Fruit fly (Drosophila melanogaster) whole organism, embryonic: ENCODE results near the gene Takl2.

Source experiments
- Asciz ChIP-seq: fragments of 200-800 bp; sonication (Bioruptor generic); optimal IDR thresholded peaks from 2 replicates; lab custom pipeline; 2017; ENCODE audit warnings: missing biosample characterization, mild to moderate bottlenecking, missing genetic modification characterization, missing genetic modification reagents
- B-H1 ChIP-seq: fragments of 200-800 bp; sonication (Bioruptor generic); IDR thresholded peaks from 3 replicates; pipeline ENCODE4 v1.3.6; 2022; ENCODE audit warnings: missing biosample characterization, missing genetic modification characterization
- CG10267 ChIP-seq: fragments of 200-800 bp; sonication (Bioruptor generic); optimal IDR thresholded peaks from 2 replicates; lab custom pipeline; 2018; ENCODE audit warnings: missing biosample characterization, mild to moderate bottlenecking, missing genetic modification characterization, moderate library complexity
- CG10366 ChIP-seq: fragments of 200-800 bp; sonication (Bioruptor generic); IDR thresholded peaks from 2 replicates; pipeline ENCODE4 v1.3.6; 2022; ENCODE audit warnings: missing biosample characterization, missing genetic modification characterization
- CG10959 ChIP-seq: fragments of 200-800 bp; sonication (Bioruptor generic); IDR thresholded peaks from 2 replicates; pipeline ENCODE4 v1.3.6; 2022; ENCODE audit warnings: missing biosample characterization, missing genetic modification characterization
- CG12236 ChIP-seq: fragments of 200-800 bp; sonication (Bioruptor generic); optimal IDR thresholded peaks from 2 replicates; lab custom pipeline; 2016; ENCODE audit warnings: missing biosample characterization, missing genetic modification characterization
- CG13424 ChIP-seq: fragments of 200-800 bp; sonication (Bioruptor generic); optimal IDR thresholded peaks from 2 replicates; lab custom pipeline; 2019; ENCODE audit warnings: missing biosample characterization, mild to moderate bottlenecking, missing genetic modification characterization, moderate library complexity
- CG17912 ChIP-seq: fragments of 200-800 bp; sonication (Bioruptor generic); optimal IDR thresholded peaks from 2 replicates; lab custom pipeline; 2018; ENCODE audit warnings: missing biosample characterization, mild to moderate bottlenecking, missing genetic modification characterization
- CG2678 ChIP-seq: fragments of 200-800 bp; sonication (Bioruptor generic); optimal IDR thresholded peaks from 3 replicates; lab custom pipeline; 2019; ENCODE audit warnings: missing biosample characterization, mild to moderate bottlenecking, missing genetic modification characterization, moderate library complexity
- CG31365 ChIP-seq: fragments of 200-800 bp; sonication (Bioruptor generic); optimal IDR thresholded peaks from 2 replicates; lab custom pipeline; 2018; ENCODE audit warnings: missing biosample characterization, mild to moderate bottlenecking, missing genetic modification characterization
- CG32772 ChIP-seq: fragments of 200-800 bp; sonication (Bioruptor generic); IDR thresholded peaks from 2 replicates; pipeline ENCODE4 v1.3.6; 2022; ENCODE audit warnings: missing biosample characterization, missing genetic modification characterization
- CG34422 ChIP-seq: fragments of 200-800 bp; sonication (Bioruptor generic); IDR thresholded peaks from 3 replicates; pipeline ENCODE4 v1.3.6; 2022; ENCODE audit warnings: missing biosample characterization, missing genetic modification characterization
- CG4424 ChIP-seq: fragments of 200-800 bp; sonication (Bioruptor generic); optimal IDR thresholded peaks from 3 replicates; lab custom pipeline; 2016; ENCODE audit warnings: missing biosample characterization, missing genetic modification characterization
- CG4854 ChIP-seq: fragments of 200-800 bp; sonication (Bioruptor generic); optimal IDR thresholded peaks from 2 replicates; lab custom pipeline; 2016; ENCODE audit warnings: missing biosample characterization, missing genetic modification characterization, inconsistent platforms
- CG6683 ChIP-seq: fragments of 200-800 bp; sonication (Bioruptor generic); optimal IDR thresholded peaks from 2 replicates; lab custom pipeline; 2017; ENCODE audit warnings: missing biosample characterization, mild to moderate bottlenecking, missing genetic modification characterization, missing genetic modification reagents
- CG6689 ChIP-seq: fragments of 200-800 bp; sonication (Bioruptor generic); IDR thresholded peaks from 2 replicates; pipeline ENCODE4 v1.3.6; 2022; ENCODE audit warnings: missing biosample characterization, missing genetic modification characterization
- CG6854 ChIP-seq: fragments of 200-800 bp; sonication (Bioruptor generic); optimal IDR thresholded peaks from 3 replicates; lab custom pipeline; 2017; ENCODE audit warnings: missing biosample characterization, mild to moderate bottlenecking, missing genetic modification characterization
- CG7556 ChIP-seq: fragments of 200-800 bp; sonication (Bioruptor generic); optimal IDR thresholded peaks from 2 replicates; lab custom pipeline; 2017; ENCODE audit warnings: missing biosample characterization, mild to moderate bottlenecking, missing genetic modification characterization
- CG7786 ChIP-seq: fragments of 200-800 bp; sonication (Bioruptor generic); optimal IDR thresholded peaks from 2 replicates; lab custom pipeline; 2016; ENCODE audit warnings: missing biosample characterization, missing genetic modification characterization
- CTCF ChIP-seq: fragments of 200-800 bp; sonication (Bioruptor generic); optimal IDR thresholded peaks from 2 replicates; lab custom pipeline; 2017; ENCODE audit warnings: missing biosample characterization, mild to moderate bottlenecking, missing genetic modification characterization, moderate library complexity
- Dek ChIP-seq: fragments of 200-800 bp; sonication (Bioruptor generic); optimal IDR thresholded peaks from 3 replicates; lab custom pipeline; 2019; ENCODE audit warnings: missing biosample characterization, mild to moderate bottlenecking, missing genetic modification characterization, moderate library complexity
- E2f1 ChIP-seq: fragments of 200-800 bp; sonication (Bioruptor generic); IDR thresholded peaks from 2 replicates; pipeline ENCODE4 v1.3.6; 2022; ENCODE audit warnings: missing biosample characterization, missing genetic modification characterization
- Gsc ChIP-seq: fragments of 200-800 bp; sonication (Bioruptor generic); IDR thresholded peaks from 2 replicates; pipeline ENCODE4 v1.3.6; 2022; ENCODE audit warnings: missing biosample characterization, missing genetic modification characterization
- MBD-R2 ChIP-seq: fragments of 200-800 bp; sonication (Bioruptor generic); IDR thresholded peaks from 2 replicates; pipeline ENCODE4 v1.3.6; 2022; ENCODE audit warnings: missing biosample characterization, missing genetic modification characterization
- PHDP ChIP-seq: fragments of 200-800 bp; sonication (Bioruptor generic); optimal IDR thresholded peaks from 3 replicates; lab custom pipeline; 2018; ENCODE audit warnings: missing biosample characterization, mild to moderate bottlenecking, missing genetic modification characterization, moderate library complexity
- Ptx1 ChIP-seq: fragments of 200-800 bp; sonication (Bioruptor generic); IDR thresholded peaks from 2 replicates; pipeline ENCODE4 v1.3.6; 2022; ENCODE audit warnings: missing biosample characterization, missing genetic modification characterization
- Usf ChIP-seq: fragments of 200-800 bp; sonication (Bioruptor generic); optimal IDR thresholded peaks from 2 replicates; lab custom pipeline; 2017; ENCODE audit warnings: missing genotype, missing biosample characterization, missing genetic modification characterization
- ab ChIP-seq: fragments of 200-800 bp; sonication (Bioruptor generic); optimal IDR thresholded peaks from 2 replicates; lab custom pipeline; 2016; ENCODE audit warnings: missing biosample characterization, missing genetic modification characterization
- chif ChIP-seq, 2 experiments: fragments of 200-800 bp; sonication (Bioruptor generic); optimal IDR thresholded peaks; 3 replicates each; lab custom pipeline; 2016; ENCODE audit warnings: missing biosample characterization in 2 of 2, missing genetic modification characterization in 2 of 2
- crol ChIP-seq: fragments of 200-800 bp; sonication (Bioruptor generic); IDR thresholded peaks from 2 replicates; pipeline ENCODE4 v1.3.6; 2022; ENCODE audit warnings: missing biosample characterization, missing genetic modification characterization
- cwo ChIP-seq: fragments of 200-800 bp; sonication (Bioruptor generic); optimal IDR thresholded peaks from 3 replicates; lab custom pipeline; 2017; ENCODE audit warnings: missing biosample characterization, missing genetic modification characterization, mild to moderate bottlenecking, moderate library complexity, missing genetic modification reagents
- dan ChIP-seq: fragments of 200-800 bp; sonication (Bioruptor generic); IDR thresholded peaks from 2 replicates; pipeline ENCODE4 v1.3.6; 2022; ENCODE audit warnings: missing biosample characterization, missing genetic modification characterization
- fu2 ChIP-seq: fragments of 200-800 bp; sonication (Bioruptor generic); optimal IDR thresholded peaks from 2 replicates; lab custom pipeline; 2016; ENCODE audit warnings: missing biosample characterization, missing genetic modification characterization
- grn ChIP-seq: fragments of 200-800 bp; sonication (Bioruptor generic); optimal IDR thresholded peaks from 3 replicates; lab custom pipeline; 2017; ENCODE audit warnings: missing biosample characterization, missing genetic modification characterization
- gsb-n ChIP-seq: fragments of 200-800 bp; sonication (Bioruptor generic); optimal IDR thresholded peaks from 3 replicates; lab custom pipeline; 2018; ENCODE audit warnings: missing biosample characterization, mild to moderate bottlenecking, missing genetic modification characterization
- h ChIP-seq: fragments of >200 bp; optimal IDR thresholded peaks from 2 replicates; lab custom pipeline; 2017
- her ChIP-seq: fragments of 200-800 bp; sonication (Bioruptor generic); optimal IDR thresholded peaks from 2 replicates; lab custom pipeline; 2016; ENCODE audit warnings: missing biosample characterization, missing genetic modification characterization
- ind ChIP-seq: fragments of 200-800 bp; sonication (Bioruptor generic); optimal IDR thresholded peaks from 3 replicates; lab custom pipeline; 2016; ENCODE audit warnings: missing biosample characterization, missing genetic modification characterization
- kay ChIP-seq: fragments of 200-800 bp; sonication (Bioruptor generic); optimal IDR thresholded peaks from 2 replicates; lab custom pipeline; 2016; ENCODE audit warnings: missing biosample characterization, missing genetic modification characterization
- kni ChIP-seq: fragments of 200-800 bp; sonication (Bioruptor generic); optimal IDR thresholded peaks from 3 replicates; lab custom pipeline; 2017; ENCODE audit warnings: mild to moderate bottlenecking, missing biosample characterization, missing genetic modification reagents, missing genetic modification characterization
- mam ChIP-seq: fragments of 200-800 bp; sonication (Bioruptor generic); optimal IDR thresholded peaks from 3 replicates; lab custom pipeline; 2016; ENCODE audit warnings: missing biosample characterization, missing genetic modification characterization
- odd ChIP-seq: fragments of 200-800 bp; sonication (Bioruptor generic); optimal IDR thresholded peaks from 2 replicates; lab custom pipeline; 2017; ENCODE audit warnings: missing biosample characterization, mild to moderate bottlenecking, missing genetic modification characterization
- pan ChIP-seq, 4 experiments: fragments of >200 bp in 3 of 4; fragments of 200-800 bp in 1 of 4; sonication (Bioruptor generic) in 1 of 4; optimal IDR thresholded peaks in 3 of 4; IDR thresholded peaks in 1 of 4; 2 replicates each; pipeline versions ENCODE4 v1.3.6 to Lab custom; 2017 to 2022; ENCODE audit warnings: missing biosample characterization in 2 of 4, missing genetic modification characterization in 2 of 4, mixed read lengths in 1 of 4
- peb ChIP-seq: fragments of 200-800 bp; sonication (Bioruptor generic); IDR thresholded peaks from 2 replicates; pipeline ENCODE4 v1.3.6; 2022; ENCODE audit warnings: missing biosample characterization, missing genetic modification characterization
- rib ChIP-seq: fragments of 200-800 bp; sonication (Bioruptor generic); IDR thresholded peaks from 2 replicates; pipeline ENCODE4 v1.3.6; 2022; ENCODE audit warnings: missing biosample characterization, missing genetic modification characterization
- sens-2 ChIP-seq: fragments of 200-800 bp; sonication (Bioruptor generic); IDR thresholded peaks from 2 replicates; pipeline ENCODE4 v1.3.6; 2022; ENCODE audit warnings: missing biosample characterization, missing genetic modification characterization
- seq ChIP-seq: fragments of 200-800 bp; sonication (Bioruptor generic); IDR thresholded peaks from 2 replicates; pipeline ENCODE4 v1.3.6; 2022; ENCODE audit warnings: missing biosample characterization, missing genetic modification characterization
- trem ChIP-seq: fragments of 200-800 bp; optimal IDR thresholded peaks from 3 replicates; lab custom pipeline; 2019; ENCODE audit warnings: missing biosample characterization, mild to moderate bottlenecking, missing genetic modification characterization, moderate library complexity
- usp ChIP-seq: fragments of >200 bp; optimal IDR thresholded peaks from 2 replicates; lab custom pipeline; 2017; ENCODE audit warnings: missing biosample characterization, missing genetic modification characterization
- wek ChIP-seq: fragments of 200-800 bp; sonication (Bioruptor generic); optimal IDR thresholded peaks from 3 replicates; lab custom pipeline; 2018; ENCODE audit warnings: missing biosample characterization, mild to moderate bottlenecking, missing genetic modification characterization, moderate library complexity

The Takl2 gene

DNA sequence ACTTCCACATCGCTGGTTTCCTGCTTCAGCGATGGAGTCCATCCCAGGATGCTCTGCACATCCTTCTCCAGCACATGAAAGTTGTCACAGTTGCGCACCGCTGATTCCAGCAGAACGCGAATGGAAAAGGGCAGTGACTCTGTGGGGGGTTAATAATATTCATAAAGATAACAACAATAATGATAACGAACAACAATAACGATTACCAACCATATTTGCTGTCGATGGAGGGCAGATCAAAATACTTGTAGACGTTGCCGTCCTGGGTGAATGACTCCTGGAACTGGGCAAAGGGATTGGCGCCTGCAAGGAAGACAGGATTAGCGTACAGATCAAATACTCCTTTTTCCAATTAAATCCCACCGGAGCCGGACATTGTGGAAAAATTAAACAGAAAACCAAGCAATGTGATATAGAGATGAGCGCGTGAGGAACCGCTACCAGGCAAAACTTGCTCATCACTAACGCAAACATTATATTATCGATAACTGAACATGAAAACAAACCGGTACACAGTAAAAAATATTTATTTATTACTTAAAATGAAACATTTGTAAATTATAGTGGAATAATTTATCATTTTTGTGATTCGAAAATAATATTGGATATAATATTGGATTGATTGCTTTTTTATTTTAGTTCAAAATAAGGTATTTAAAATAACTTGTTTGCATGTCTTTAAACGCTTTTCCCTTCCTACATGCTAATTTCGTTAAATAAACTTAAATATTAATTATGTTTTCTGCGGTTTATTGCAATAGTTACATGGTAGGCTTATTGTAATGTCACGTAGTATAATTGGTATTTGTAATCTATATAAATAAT, 9.3 kb downstream of the Takl2 start, which contains the start of gene Irp-1A (continued):
- no peak for TF ChIP-seq Asciz (GFP tag; lab: Kevin White, UChicago)
- no peak for TF ChIP-seq CG12236 (GFP tag; lab: Kevin White, UChicago)
- peak; percentile 74 for TF ChIP-seq CG4424 (GFP tag; lab: Kevin White, UChicago)
- peak; percentile 87 for TF ChIP-seq CG2678
- peak; percentile 81 for TF ChIP-seq CG13424 (tag; lab: Kevin White, UChicago)
- TF ChIP-seq ind (GFP tag; lab: Kevin White, UChicago) = peak; percentile 58
- no peak for TF ChIP-seq kni (GFP tag; lab: Kevin White, UChicago)
- no peak for TF ChIP-seq crol (GFP tag; lab: Robert Waterston, UW)
- peak; percentile 80 for TF ChIP-seq Dek (tag; lab: Kevin White, UChicago)
- TF ChIP-seq Usf (GFP tag; lab: Kevin White, UChicago) = peak; percentile 13
- peak; percentile 60 for TF ChIP-seq cwo (GFP tag; lab: Kevin White, UChicago)
- TF ChIP-seq CG6689 (GFP tag; lab: Robert Waterston, UW) = peak; percentile 77
- peak; percentile 77 for TF ChIP-seq CG7556 (GFP tag; lab: Kevin White, UChicago)
- no peak for TF ChIP-seq ab
- TF ChIP-seq CG6683 (GFP tag; lab: Kevin White, UChicago) = peak; percentile 66
- TF ChIP-seq dan = no peak
- TF ChIP-seq gsb-n (tag; lab: Kevin White, UChicago) = peak; percentile 79
- TF ChIP-seq B-H1 (GFP tag; lab: Robert Waterston, UW) = peak; percentile 43; the same call in 1 of the 3 replicates
- no peak for TF ChIP-seq usp (GFP tag; lab: Kevin White, UChicago)
- TF ChIP-seq pan (optimal IDR thresholded peaks at IDR 0.05; lab: Kevin White, UChicago) = no peak
- peak in 1 of 2 experiments; percentile 84 for TF ChIP-seq pan (GFP tag; optimal IDR thresholded peaks at IDR 0.05 in 1 of 2, IDR thresholded peaks at IDR 0.05 in 1 of 2)
- peak; percentile 58 for TF ChIP-seq mam (GFP tag; lab: Kevin White, UChicago)
- TF ChIP-seq CG10959 (GFP tag; lab: Robert Waterston, UW) = no peak
- TF ChIP-seq fu2 = no peak
- TF ChIP-seq CTCF (GFP tag; lab: Kevin White, UChicago) = no peak
- TF ChIP-seq Gsc (GFP tag; lab: Robert Waterston, UW) = no peak
- TF ChIP-seq PHDP = peak; percentile 90
- TF ChIP-seq CG31365 (tag; lab: Kevin White, UChicago) = no peak
- TF ChIP-seq chif (GFP tag; optimal IDR thresholded peaks at IDR 0.05; lab: Kevin White, UChicago) = no peak
- no peak for TF ChIP-seq grn (GFP tag; lab: Kevin White, UChicago)
- TF ChIP-seq trem (tag; lab: Kevin White, UChicago) = peak; percentile 80
- peak; percentile 14 for TF ChIP-seq CG6854 (GFP tag; lab: Kevin White, UChicago)
- TF ChIP-seq kay (GFP tag; lab: Kevin White, UChicago) = peak; percentile 64
- TF ChIP-seq CG10366 (GFP tag; lab: Robert Waterston, UW) = peak; percentile 65
- TF ChIP-seq MBD-R2 (GFP tag; lab: Robert Waterston, UW) = peak; percentile 82
- no peak for TF ChIP-seq wek (GFP tag; lab: Kevin White, UChicago)
- peak; percentile 17 for TF ChIP-seq CG7786
- no peak for TF ChIP-seq sens-2 (GFP tag; lab: Robert Waterston, UW)
- TF ChIP-seq her (GFP tag; lab: Kevin White, UChicago) = peak; percentile 34
- peak; percentile 86 for TF ChIP-seq CG34422
- peak; percentile 32; the same call in 1 of the 2 replicates for TF ChIP-seq peb (GFP tag; lab: Robert Waterston, UW)
- TF ChIP-seq seq (GFP tag; lab: Robert Waterston, UW) = no peak
- peak; percentile 81 for TF ChIP-seq CG10267 (tag; lab: Kevin White, UChicago)
- TF ChIP-seq odd (GFP tag; lab: Kevin White, UChicago) = peak; percentile 47
- peak; percentile 84 for TF ChIP-seq E2f1
- no peak for TF ChIP-seq CG4854 (GFP tag; lab: Kevin White, UChicago)
- 0 out of 2 replicates have a peak, but pooled peaks have one; percentile 17 for TF ChIP-seq rib (GFP tag; lab: Robert Waterston, UW)
- TF ChIP-seq CG17912 (GFP tag; lab: Kevin White, UChicago) = no peak
- TF ChIP-seq h (lab: Kevin White, UChicago) = no peak
- TF ChIP-seq Ptx1 = peak; percentile 80
- TF ChIP-seq CG32772 (GFP tag; lab: Robert Waterston, UW) = peak; percentile 64
